Worm (Caenorhabditis elegans) whole organism, L3 larva: ENCODE data around the gene H41C03.3.

ENCODE experiments used
- R02D3.7 ChIP-seq: fragments of 150-350 bp; optimal IDR thresholded peaks from 2 replicates; lab custom pipeline; 2014; ENCODE audit warnings: missing biosample characterization, missing genetic modification characterization
- ZK546.5 ChIP-seq: sonication (generic microtip); optimal IDR thresholded peaks from 2 replicates; lab custom pipeline; 2017; ENCODE audit warnings: missing biosample characterization, missing genetic modification characterization
- aly-2 ChIP-seq: fragments of 150-350 bp; optimal IDR thresholded peaks from 2 replicates; lab custom pipeline; 2014; ENCODE audit warnings: missing biosample characterization, missing genetic modification characterization
- ama-1 ChIP-seq: fragments of 150-350 bp; optimal IDR thresholded peaks from 2 replicates; lab custom pipeline; 2018
- ceh-16 ChIP-seq: sonication (generic microtip); optimal IDR thresholded peaks from 2 replicates; lab custom pipeline; 2017; ENCODE audit warnings: missing biosample characterization, missing genetic modification characterization
- ceh-28 ChIP-seq: fragments of 150-350 bp; optimal IDR thresholded peaks from 2 replicates; lab custom pipeline; 2014; ENCODE audit warnings: missing biosample characterization, missing genetic modification reagents, missing genetic modification characterization
- ceh-82 ChIP-seq: fragments of 150-350 bp; optimal IDR thresholded peaks from 2 replicates; lab custom pipeline; 2014; ENCODE audit warnings: missing biosample characterization, missing genetic modification characterization
- ceh-9 ChIP-seq: sonication (generic microtip); optimal IDR thresholded peaks from 2 replicates; lab custom pipeline; 2018; ENCODE audit warnings: missing biosample characterization, missing genetic modification characterization
- daf-12 ChIP-seq: fragments of 150-350 bp; optimal IDR thresholded peaks from 2 replicates; lab custom pipeline; 2014; ENCODE audit warnings: missing biosample characterization, missing genetic modification reagents, missing genetic modification characterization
- egl-27 ChIP-seq: sonication (generic microtip); optimal IDR thresholded peaks from 4 replicates; lab custom pipeline; 2017; ENCODE audit warnings: missing biosample characterization, missing genetic modification reagents, missing genetic modification characterization
- egl-5 ChIP-seq: fragments of 150-350 bp; optimal IDR thresholded peaks from 2 replicates; lab custom pipeline; 2017; ENCODE audit warnings: missing biosample characterization, missing genetic modification reagents, missing genetic modification characterization, inconsistent platforms
- elt-1 ChIP-seq: fragments of 150-350 bp; optimal IDR thresholded peaks from 2 replicates; lab custom pipeline; 2014; ENCODE audit warnings: missing biosample characterization, missing genetic modification characterization
- elt-2 ChIP-seq: sonication (generic microtip); optimal IDR thresholded peaks from 2 replicates; lab custom pipeline; 2016; ENCODE audit warnings: missing genetic modification reagents, mild to moderate bottlenecking, missing genetic modification characterization, missing compliant biosample characterization
- elt-3 ChIP-seq, 3 experiments: fragments of 150-350 bp in 1 of 3; sonication (generic microtip) in 2 of 3; optimal IDR thresholded peaks; 2 replicates in 2 of 3; 4 replicates in 1 of 3; lab custom pipeline; 2014 to 2017; ENCODE audit warnings: missing biosample characterization in 3 of 3, missing genetic modification characterization in 3 of 3
- eor-1 ChIP-seq, 2 experiments: fragments of 150-350 bp; optimal IDR thresholded peaks; 2 replicates each; lab custom pipeline; 2014 to 2018; ENCODE audit warnings: missing biosample characterization in 2 of 2, missing genetic modification characterization in 2 of 2
- fkh-10 ChIP-seq: sonication (generic microtip); optimal IDR thresholded peaks from 2 replicates; lab custom pipeline; 2017; ENCODE audit warnings: missing biosample characterization, missing genetic modification reagents, missing genetic modification characterization
- fkh-2 ChIP-seq: fragments of 150-350 bp; optimal IDR thresholded peaks from 2 replicates; lab custom pipeline; 2014; ENCODE audit warnings: missing biosample characterization, missing genetic modification reagents, missing genetic modification characterization
- fos-1 ChIP-seq: fragments of 150-350 bp; optimal IDR thresholded peaks from 2 replicates; lab custom pipeline; 2014; ENCODE audit warnings: missing biosample characterization, missing genetic modification characterization
- hmg-11 ChIP-seq: sonication (generic microtip); optimal IDR thresholded peaks from 2 replicates; lab custom pipeline; 2016; ENCODE audit warnings: missing genetic modification characterization, missing compliant biosample characterization
- jun-1 ChIP-seq: fragments of 150-350 bp; optimal IDR thresholded peaks from 2 replicates; lab custom pipeline; 2014; ENCODE audit warnings: missing biosample characterization, missing genetic modification reagents, missing genetic modification characterization
- lin-15B ChIP-seq: fragments of 150-350 bp; optimal IDR thresholded peaks from 2 replicates; lab custom pipeline; 2014; ENCODE audit warnings: missing biosample characterization, missing genetic modification characterization
- lin-39 ChIP-seq: fragments of 150-350 bp; optimal IDR thresholded peaks from 2 replicates; lab custom pipeline; 2018; ENCODE audit warnings: missing biosample characterization, missing genetic modification reagents, missing genetic modification characterization
- lsy-12 ChIP-seq: sonication (generic microtip); optimal IDR thresholded peaks from 2 replicates; lab custom pipeline; 2016; ENCODE audit warnings: mild to moderate bottlenecking, missing genetic modification characterization, missing compliant biosample characterization
- mdl-1 ChIP-seq: fragments of 150-350 bp; optimal IDR thresholded peaks from 2 replicates; lab custom pipeline; 2014; ENCODE audit warnings: missing biosample characterization, missing genetic modification characterization
- mml-1 ChIP-seq: fragments of 150-350 bp; sonication (generic microtip); optimal IDR thresholded peaks from 3 replicates; lab custom pipeline; 2014; ENCODE audit warnings: missing biosample characterization, missing genetic modification characterization
- nfya-1 ChIP-seq: sonication (generic microtip); optimal IDR thresholded peaks from 2 replicates; lab custom pipeline; 2017; ENCODE audit warnings: missing genetic modification characterization, mild to moderate bottlenecking, missing compliant biosample characterization, antibody characterized with exemption, moderate library complexity; ENCODE audit not compliant: insufficient read depth
- nhr-11 ChIP-seq: fragments of 150-350 bp; optimal IDR thresholded peaks from 2 replicates; lab custom pipeline; 2014; ENCODE audit warnings: missing biosample characterization, missing genetic modification characterization
- nhr-12 ChIP-seq: fragments of 150-350 bp; optimal IDR thresholded peaks from 2 replicates; lab custom pipeline; 2014; ENCODE audit warnings: missing biosample characterization, missing genetic modification characterization
- nhr-23 ChIP-seq: fragments of 150-350 bp; optimal IDR thresholded peaks from 2 replicates; lab custom pipeline; 2014; ENCODE audit warnings: missing biosample characterization, missing genetic modification reagents, missing genetic modification characterization
- nhr-237 ChIP-seq: fragments of 150-350 bp; optimal IDR thresholded peaks from 2 replicates; lab custom pipeline; 2014; ENCODE audit warnings: missing biosample characterization, missing genetic modification characterization
- nhr-25 ChIP-seq: sonication (generic microtip); optimal IDR thresholded peaks from 2 replicates; lab custom pipeline; 2017; ENCODE audit warnings: missing biosample characterization, missing genetic modification characterization
- nhr-28 ChIP-seq: fragments of 150-350 bp; optimal IDR thresholded peaks from 2 replicates; lab custom pipeline; 2014; ENCODE audit warnings: missing biosample characterization, missing genetic modification characterization
- nhr-43 ChIP-seq: sonication (generic microtip); optimal IDR thresholded peaks from 2 replicates; lab custom pipeline; 2016; ENCODE audit warnings: mild to moderate bottlenecking, missing genetic modification characterization, missing compliant biosample characterization; ENCODE audit not compliant: poor library complexity, severe bottlenecking
- nhr-67 ChIP-seq: fragments of 150-350 bp; optimal IDR thresholded peaks from 2 replicates; lab custom pipeline; 2014; ENCODE audit warnings: missing biosample characterization, missing genetic modification characterization
- nhr-76 ChIP-seq: fragments of 150-350 bp; sonication (generic microtip); optimal IDR thresholded peaks from 5 replicates; lab custom pipeline; 2014; ENCODE audit warnings: missing biosample characterization, missing genetic modification characterization
- nhr-77 ChIP-seq: fragments of 150-350 bp; optimal IDR thresholded peaks from 2 replicates; lab custom pipeline; 2014; ENCODE audit warnings: missing biosample characterization, missing genetic modification characterization
- pha-4 ChIP-seq: fragments of 150-350 bp; optimal IDR thresholded peaks from 2 replicates; lab custom pipeline; 2014; ENCODE audit warnings: missing biosample characterization, missing genetic modification reagents, missing genetic modification characterization
- pqm-1 ChIP-seq: fragments of 150-350 bp; optimal IDR thresholded peaks from 2 replicates; lab custom pipeline; 2017; ENCODE audit warnings: missing biosample characterization, missing genetic modification characterization, inconsistent platforms
- sea-2 ChIP-seq: fragments of 150-350 bp; sonication (generic microtip); optimal IDR thresholded peaks from 4 replicates; lab custom pipeline; 2014; ENCODE audit warnings: missing biosample characterization, missing genetic modification reagents, missing genetic modification characterization
- skn-1 ChIP-seq: fragments of 150-350 bp; optimal IDR thresholded peaks from 2 replicates; lab custom pipeline; 2014; ENCODE audit warnings: missing biosample characterization, missing genetic modification characterization
- snpc-4 ChIP-seq: fragments of 150-350 bp; optimal IDR thresholded peaks from 2 replicates; lab custom pipeline; 2014; ENCODE audit warnings: missing biosample characterization, missing genetic modification characterization
- tbx-2 ChIP-seq: sonication (generic microtip); optimal IDR thresholded peaks from 2 replicates; lab custom pipeline; 2016; ENCODE audit warnings: mild to moderate bottlenecking, missing genetic modification characterization, missing compliant biosample characterization
- unc-39 ChIP-seq: sonication (generic microtip); optimal IDR thresholded peaks from 4 replicates; lab custom pipeline; 2017; ENCODE audit warnings: missing biosample characterization, missing genetic modification characterization
- unc-62 ChIP-seq: fragments of 150-350 bp; sonication (generic microtip); optimal IDR thresholded peaks from 4 replicates; lab custom pipeline; 2014; ENCODE audit warnings: missing biosample characterization, missing genetic modification reagents, missing genetic modification characterization
- zag-1 ChIP-seq: fragments of 150-350 bp; optimal IDR thresholded peaks from 2 replicates; lab custom pipeline; 2014; ENCODE audit warnings: missing biosample characterization, missing genetic modification characterization
- ztf-11 ChIP-seq: fragments of 150-350 bp; optimal IDR thresholded peaks from 2 replicates; lab custom pipeline; 2014; ENCODE audit warnings: missing biosample characterization, missing genetic modification characterization
- ztf-4 ChIP-seq: fragments of 150-350 bp; optimal IDR thresholded peaks from 2 replicates; lab custom pipeline; 2014; ENCODE audit warnings: missing biosample characterization, missing genetic modification characterization

The H41C03.3 gene

ce11 chrII:5839227-5839626 lies 6.3 kb upstream of the H41C03.3 start, which contains the start of gene ZK1248.19 (continued):
- TF ChIP-seq ztf-4 (tag; lab: Kevin White, UChicago), result no peak
- no peak for TF ChIP-seq zag-1 (tag; lab: Kevin White, UChicago)
- no peak for TF ChIP-seq fkh-10
- TF ChIP-seq lin-39 (tag; lab: Kevin White, UChicago), result no peak

ce11 chrII:5841053-5841547 lies 4.5 kb upstream of the H41C03.3 start, which contains the start of gene lec-5:
Gene lec-5, minus strand, starts transcription at chrII:5841103.
- peak; percentile 9 for TF ChIP-seq lin-39 (tag; lab: Kevin White, UChicago)
- no peak for TF ChIP-seq unc-39 (tag; lab: Kevin White, UChicago)
- TF ChIP-seq, all 47 proteins: peak for 1

ce11 chrII:5841866-5842265 lies 3.7 kb upstream of the H41C03.3 start, which contains the start of gene nep-25:
Gene nep-25, plus strand, starts transcription at chrII:5842240.
- no peak for TF ChIP-seq eor-1 (tag; optimal IDR thresholded peaks at IDR 0.05; lab: Kevin White, UChicago)

ce11 chrII:5844694-5845129 lies 865 bp upstream of the H41C03.3 start:
- TF ChIP-seq zag-1 (tag; lab: Kevin White, UChicago) (peak; percentile 95), ztf-4 (tag; lab: Kevin White, UChicago) (peak; percentile 79), pqm-1 (tag; lab: Kevin White, UChicago) (peak; percentile 94), pha-4 (peak; percentile 99), nhr-12 (peak; percentile 45), skn-1 (tag; lab: Kevin White, UChicago) (peak; percentile 96), nhr-23 (tag; lab: Kevin White, UChicago) (peak; percentile 99), R02D3.7 (peak; percentile 96), nhr-67 (no peak), nhr-28 (tag; lab: Kevin White, UChicago) (peak; percentile 90), fos-1 (tag; lab: Kevin White, UChicago) (peak; percentile 87), ztf-11 (tag; lab: Kevin White, UChicago) (no peak), eor-1 (tag; optimal IDR thresholded peaks at IDR 0.05; lab: Kevin White, UChicago) (peak in 1 of 2 experiments; percentile 84), lin-15B (tag; lab: Kevin White, UChicago) (peak; percentile 82), fkh-10 (peak; percentile 100), tbx-2 (tag; lab: Kevin White, UChicago) (peak; percentile 97), ceh-82 (tag; lab: Kevin White, UChicago) (peak; percentile 96), daf-12 (tag; lab: Kevin White, UChicago) (peak; percentile 94), nhr-11 (tag; lab: Kevin White, UChicago) (peak; percentile 94), ama-1 (lab: Kevin White, UChicago) (peak; percentile 100), lsy-12 (tag; lab: Kevin White, UChicago) (peak; percentile 99), elt-1 (peak; percentile 85), egl-27 (tag; lab: Kevin White, UChicago) (peak; percentile 92), ZK546.5 (tag; lab: Kevin White, UChicago) (peak; percentile 73), fkh-2 (tag; lab: Kevin White, UChicago) (peak; percentile 82), nhr-25 (peak; percentile 99), ceh-28 (tag; lab: Kevin White, UChicago) (peak; percentile 97), nhr-76 (tag; lab: Kevin White, UChicago) (peak; percentile 80), jun-1 (tag; lab: Kevin White, UChicago) (peak; percentile 99), nhr-77 (peak; percentile 96), nhr-43 (tag; lab: Kevin White, UChicago) (peak; percentile 95), unc-62 (GFP tag; lab: Kevin White, UChicago) (peak; percentile 74), mdl-1 (tag; lab: Kevin White, UChicago) (peak; percentile 75), sea-2 (GFP tag; lab: Kevin White, UChicago) (peak; percentile 52), nhr-237 (tag; lab: Kevin White, UChicago) (no peak), hmg-11 (tag; lab: Kevin White, UChicago) (peak; percentile 99), ceh-9 (tag; lab: Kevin White, UChicago) (peak; percentile 37), nfya-1 (tag; lab: Kevin White, UChicago) (peak; percentile 99), aly-2 (tag; lab: Kevin White, UChicago) (peak; percentile 96), snpc-4 (tag; lab: Kevin White, UChicago) (peak; percentile 100), ceh-16 (tag; lab: Kevin White, UChicago) (peak; percentile 62), mml-1 (tag; lab: Kevin White, UChicago) (no peak), lin-39 (tag; lab: Kevin White, UChicago) (peak; percentile 99), elt-2 (peak; percentile 99), egl-5 (tag; lab: Kevin White, UChicago) (peak; percentile 92), elt-3 (tag; optimal IDR thresholded peaks at IDR 0.05; lab: Kevin White, UChicago) (peak in 2 of 3 experiments; percentile 91 to 97)
